Worm (Caenorhabditis elegans) whole organism, L2 larva: ENCODE measurements around the gene Y49F6B.19.

Source experiments
- elt-3 ChIP-seq: sonication (generic microtip); optimal IDR thresholded peaks from 2 replicates; lab custom pipeline; 2017; ENCODE audit warnings: missing biosample characterization, missing genetic modification characterization
- lin-39 ChIP-seq: fragments of 150-350 bp; optimal IDR thresholded peaks from 2 replicates; lab custom pipeline; 2014; ENCODE audit warnings: missing biosample characterization, missing genetic modification reagents, missing genetic modification characterization
- nhr-6 ChIP-seq: fragments of 150-350 bp; optimal IDR thresholded peaks from 2 replicates; lab custom pipeline; 2014; ENCODE audit warnings: missing biosample characterization, missing genetic modification characterization
- peb-1 ChIP-seq: fragments of 150-350 bp; optimal IDR thresholded peaks from 2 replicates; lab custom pipeline; 2014; ENCODE audit warnings: missing biosample characterization, missing genetic modification characterization

ce11 chrII:3477171-3477570 is 35.0 kb downstream of the Y49F6B.19 start, which contains the start of gene fbxb-104:
- TF ChIP-seq nhr-6 (tag; lab: Kevin White, UChicago) = no peak
- TF ChIP-seq lin-39 (tag; lab: Kevin White, UChicago) = no peak
- no peak for TF ChIP-seq elt-3
- TF ChIP-seq peb-1 (tag; lab: Kevin White, UChicago) = no peak
